Worm (Caenorhabditis elegans) whole organism, mixed stage, embryonic: ENCODE results near the gene F41H10.4.

ENCODE experiments used
- M03D4.4 ChIP-seq: sonication (generic microtip); optimal IDR thresholded peaks from 2 replicates; lab custom pipeline; 2017; ENCODE audit warnings: mild to moderate bottlenecking, missing genetic modification characterization, missing compliant biosample characterization
- blmp-1 ChIP-seq: fragments of 150-350 bp; optimal IDR thresholded peaks from 2 replicates; lab custom pipeline; 2014; ENCODE audit warnings: missing biosample characterization, missing genetic modification characterization
- cnd-1 ChIP-seq: fragments of 200-800 bp; sonication (Bioruptor generic); optimal IDR thresholded peaks from 2 replicates; lab custom pipeline; 2018; ENCODE audit warnings: mild to moderate bottlenecking, missing genetic modification characterization, missing compliant biosample characterization
- elt-3 ChIP-seq: fragments of 150-350 bp; optimal IDR thresholded peaks from 2 replicates; lab custom pipeline; 2014; ENCODE audit warnings: missing biosample characterization, missing genetic modification characterization
- lin-13 ChIP-seq: fragments of 150-350 bp; optimal IDR thresholded peaks from 2 replicates; lab custom pipeline; 2014; ENCODE audit warnings: missing biosample characterization, missing genetic modification characterization
- lsy-2 ChIP-seq: fragments of 150-350 bp; optimal IDR thresholded peaks from 2 replicates; lab custom pipeline; 2014; ENCODE audit warnings: missing biosample characterization, missing genetic modification characterization
- mep-1 ChIP-seq: fragments of 150-350 bp; optimal IDR thresholded peaks from 2 replicates; lab custom pipeline; 2017; ENCODE audit warnings: missing biosample characterization, missing genetic modification reagents, missing genetic modification characterization, inconsistent platforms
- nhr-12 ChIP-seq: fragments of 150-350 bp; optimal IDR thresholded peaks from 2 replicates; lab custom pipeline; 2014; ENCODE audit warnings: missing biosample characterization, missing genetic modification characterization
- nhr-2 ChIP-seq: fragments of 150-350 bp; optimal IDR thresholded peaks from 2 replicates; lab custom pipeline; 2014; ENCODE audit warnings: missing biosample characterization, missing genetic modification characterization
- nhr-237 ChIP-seq: fragments of 150-350 bp; optimal IDR thresholded peaks from 2 replicates; lab custom pipeline; 2014; ENCODE audit warnings: missing biosample characterization, missing genetic modification characterization
- nhr-76 ChIP-seq: sonication (generic microtip); optimal IDR thresholded peaks from 2 replicates; lab custom pipeline; 2017; ENCODE audit warnings: missing biosample characterization, missing genetic modification characterization
- pha-4 ChIP-seq: fragments of 150-350 bp; optimal IDR thresholded peaks from 2 replicates; lab custom pipeline; 2018; ENCODE audit warnings: missing biosample characterization, missing genetic modification reagents, missing genetic modification characterization
- unc-62 ChIP-seq: fragments of 150-350 bp; optimal IDR thresholded peaks from 2 replicates; lab custom pipeline; 2014; ENCODE audit warnings: missing biosample characterization, missing genetic modification reagents, missing genetic modification characterization
- ztf-11 ChIP-seq: fragments of 150-350 bp; optimal IDR thresholded peaks from 2 replicates; lab custom pipeline; 2014; ENCODE audit warnings: missing biosample characterization, missing genetic modification characterization

- TF ChIP-seq pha-4 (tag; lab: Kevin White, UChicago) = no peak
- TF ChIP-seq ztf-11 = no peak
- TF ChIP-seq unc-62 (GFP tag; lab: Kevin White, UChicago) = no peak
- no peak for TF ChIP-seq nhr-2
- TF ChIP-seq nhr-12 (tag; lab: Kevin White, UChicago) = no peak
- TF ChIP-seq nhr-76 (tag; lab: Kevin White, UChicago) = no peak
- TF ChIP-seq nhr-237 (tag; lab: Kevin White, UChicago) = no peak
- TF ChIP-seq elt-3 (tag; lab: Kevin White, UChicago) = no peak
- no peak for TF ChIP-seq M03D4.4 (tag; lab: Kevin White, UChicago)
- TF ChIP-seq lin-13 = no peak
- no peak for TF ChIP-seq lsy-2 (tag; lab: Kevin White, UChicago)
- TF ChIP-seq cnd-1 = no peak
- TF ChIP-seq mep-1 (tag; lab: Kevin White, UChicago) = no peak
- TF ChIP-seq blmp-1 (tag; lab: Kevin White, UChicago) = no peak
Observed at ce11 chrIV:5333484-5333883, 30.9 kb upstream of the F41H10.4 start.
